Fruit fly (Drosophila melanogaster) whole organism, prepupa: ENCODE measurements around the gene haf.

Source experiments
- Blimp-1 ChIP-seq: fragments of 200-800 bp; sonication (Bioruptor generic); optimal IDR thresholded peaks from 3 replicates; lab custom pipeline; 2017; ENCODE audit warnings: missing biosample characterization, missing genetic modification characterization, mild to moderate bottlenecking, moderate library complexity, missing genetic modification reagents
- CG10669 ChIP-seq: fragments of 200-800 bp; sonication (Bioruptor generic); optimal IDR thresholded peaks from 3 replicates; lab custom pipeline; 2018; ENCODE audit warnings: missing biosample characterization, mild to moderate bottlenecking, missing genetic modification characterization, moderate library complexity
- CG16779 ChIP-seq: fragments of 200-800 bp; sonication (Bioruptor generic); optimal IDR thresholded peaks from 3 replicates; lab custom pipeline; 2017; ENCODE audit warnings: missing biosample characterization, mild to moderate bottlenecking, missing genetic modification characterization
- CG8119 ChIP-seq: fragments of 200-800 bp; sonication (Bioruptor generic); IDR thresholded peaks from 3 replicates; pipeline ENCODE4 v1.3.6; 2022; ENCODE audit warnings: missing biosample characterization, missing genetic modification characterization
- Eip78C ChIP-seq: fragments of 200-800 bp; sonication (Bioruptor generic); peaks from one replicate; lab custom pipeline; 2016; ENCODE audit warnings: missing biosample characterization, missing genetic modification characterization
- pdm3 ChIP-seq: fragments of 200-800 bp; sonication (Bioruptor generic); optimal IDR thresholded peaks from 3 replicates; lab custom pipeline; 2016; ENCODE audit warnings: missing biosample characterization, missing genetic modification characterization

dm6 chr2L:1644378-1644777 lies 89.4 kb downstream of the haf start:
- no peak for TF ChIP-seq CG16779 (tag; lab: Kevin White, UChicago)
- no peak for TF ChIP-seq pdm3 (GFP tag; lab: Kevin White, UChicago)
- no peak for TF ChIP-seq Blimp-1
- TF ChIP-seq CG10669 (GFP tag; lab: Kevin White, UChicago) = no peak
- TF ChIP-seq CG8119 (GFP tag; lab: Robert Waterston, UW) = no peak
- TF ChIP-seq Eip78C = peak; percentile 2
